Fruit fly (Drosophila melanogaster): ENCODE measurements around the gene CG33120.

dm6 chr2L:18881014-18881660 lies 36.8 kb upstream of the CG33120 start, which contains the start of gene tup:
- TF ChIP-seq CG9948 (tag; optimal IDR thresholded peaks at IDR 0.05) (no peak), gl (tag; optimal IDR thresholded peaks at IDR 0.05) (no peak), rn (GFP tag; IDR thresholded peaks at IDR 0.05) (no peak), Pif1A (GFP tag; optimal IDR thresholded peaks at IDR 0.05) (peak; percentile 16), EcR (GFP tag; optimal IDR thresholded peaks at IDR 0.05) (peak; percentile 70), Snoo (tag; optimal IDR thresholded peaks at IDR 0.05) (no peak), fd96Ca (GFP tag; IDR thresholded peaks at IDR 0.05) (peak; percentile 28; the same call in 1 of the 3 replicates), CG32121 (GFP tag; IDR thresholded peaks at IDR 0.05) (peak; percentile 33; the same call in 1 of the 2 replicates), CG34367 (tag; optimal IDR thresholded peaks at IDR 0.05) (no peak), CG8159 (tag; optimal IDR thresholded peaks at IDR 0.05) (no peak), CG10348 (GFP tag; IDR thresholded peaks at IDR 0.05) (no peak)
